Fruit fly (Drosophila melanogaster) whole organism, wandering third instar larva: ENCODE data around the gene CG32259.

Source experiments
- CrebA ChIP-seq: fragments of 200-800 bp; sonication (Bioruptor generic); optimal IDR thresholded peaks from 2 replicates; lab custom pipeline; 2016; ENCODE audit warnings: missing biosample characterization, mild to moderate bottlenecking, missing genetic modification characterization, borderline replicate concordance
- Dfd ChIP-seq: fragments of >200 bp; optimal IDR thresholded peaks from 2 replicates; lab custom pipeline; 2017; ENCODE audit warnings: missing biosample characterization, missing genetic modification characterization
- Dif ChIP-seq: fragments of 200-275, 200-300 bp; sonication (Bioruptor generic); optimal IDR thresholded peaks from 2 replicates; lab custom pipeline; 2018; ENCODE audit warnings: missing biosample characterization, missing genetic modification characterization; ENCODE audit not compliant: partially characterized antibody
- GATAd ChIP-seq: sonication (Bioruptor generic); optimal IDR thresholded peaks from 2 replicates; lab custom pipeline; 2016; ENCODE audit warnings: missing biosample characterization, missing genetic modification characterization
- HLH106 ChIP-seq: fragments of 200-800 bp; optimal IDR thresholded peaks from 3 replicates; lab custom pipeline; 2019; ENCODE audit warnings: missing biosample characterization, mild to moderate bottlenecking, missing genetic modification characterization, moderate library complexity
- Hr83 ChIP-seq: fragments of 200-300 bp; sonication (Bioruptor generic); optimal IDR thresholded peaks from 2 replicates; lab custom pipeline; 2016; ENCODE audit warnings: missing biosample characterization, mild to moderate bottlenecking, missing genetic modification characterization, moderate library complexity; ENCODE audit not compliant: poor library complexity, severe bottlenecking
- Mio ChIP-seq: sonication (Bioruptor generic); optimal IDR thresholded peaks from 2 replicates; lab custom pipeline; 2016; ENCODE audit warnings: missing biosample characterization, missing genetic modification characterization
- Myc ChIP-seq: fragments of >200 bp; optimal IDR thresholded peaks from 2 replicates; lab custom pipeline; 2017
- N ChIP-seq: fragments of >200 bp; optimal IDR thresholded peaks from 2 replicates; lab custom pipeline; 2018; ENCODE audit warnings: missing biosample characterization, missing external identifiers, missing genetic modification characterization
- br ChIP-seq: fragments of 200-800 bp; sonication (Bioruptor generic); optimal IDR thresholded peaks from 2 replicates; lab custom pipeline; 2016; ENCODE audit warnings: missing biosample characterization, missing genetic modification characterization
- h ChIP-seq: fragments of 200-800 bp; sonication (Bioruptor generic); optimal IDR thresholded peaks from 3 replicates; lab custom pipeline; 2016; ENCODE audit warnings: missing biosample characterization, mild to moderate bottlenecking, missing genetic modification characterization
- pan ChIP-seq: fragments of >200 bp; optimal IDR thresholded peaks from 2 replicates; lab custom pipeline; 2017

DNA sequence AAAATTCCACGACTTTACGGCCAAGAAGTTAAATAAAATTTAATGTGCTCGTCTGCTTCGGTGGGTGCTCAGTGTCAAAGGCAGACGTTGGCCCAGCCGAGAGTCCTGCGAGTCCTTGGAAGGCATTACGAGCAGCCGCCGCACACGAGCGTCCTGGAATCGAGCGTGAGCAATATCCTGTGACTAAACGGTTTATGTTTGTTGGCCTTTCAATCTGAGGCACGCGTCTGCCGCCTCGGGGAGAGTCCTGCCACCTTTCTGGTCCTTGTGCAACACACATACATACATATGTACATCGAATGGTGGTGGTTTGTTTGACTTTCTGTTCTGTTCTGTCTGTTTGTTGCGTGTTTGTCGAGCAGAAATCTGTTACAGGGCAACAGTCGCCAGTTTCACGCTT, 14.3 kb downstream of the CG32259 start:
- no peak for TF ChIP-seq N (GFP tag; lab: Kevin White, UChicago)
- no peak for TF ChIP-seq pan (lab: Kevin White, UChicago)
- no peak for TF ChIP-seq Dif (GFP tag; lab: Kevin White, UChicago)
- no peak for TF ChIP-seq h (GFP tag; lab: Kevin White, UChicago)
- no peak for TF ChIP-seq Mio
- TF ChIP-seq Hr83 (GFP tag; lab: Kevin White, UChicago), result no peak
- TF ChIP-seq GATAd, result no peak
- TF ChIP-seq Dfd (GFP tag; lab: Kevin White, UChicago), result no peak
- no peak for TF ChIP-seq CrebA (GFP tag; lab: Kevin White, UChicago)
- TF ChIP-seq Myc (lab: Kevin White, UChicago), result no peak
- no peak for TF ChIP-seq br (GFP tag; lab: Kevin White, UChicago)
- no peak for TF ChIP-seq HLH106 (tag; lab: Kevin White, UChicago)
